Worm (Caenorhabditis elegans) whole organism, young adult: ENCODE results near the gene php-3.
A peak's percentile ranks its signal among the peaks of the same experiment; 100 is the strongest.

Experiments
- C06A6.2 ChIP-seq: fragments of 200-800 bp; sonication (Bioruptor generic); conservative IDR thresholded peaks from 2 replicates; pipeline ENCODE4 v1.3.6; 2022; ENCODE audit warnings: missing genetic modification characterization, missing compliant biosample characterization
- C17E4.6 ChIP-seq: fragments of 200-800 bp; sonication (Bioruptor generic); IDR thresholded peaks from 2 replicates; pipeline ENCODE4 v1.3.6; 2022; ENCODE audit warnings: missing genetic modification reagents, missing genetic modification characterization, missing compliant biosample characterization
- D2030.7 ChIP-seq: fragments of 200-800 bp; sonication (Bioruptor generic); IDR thresholded peaks from 2 replicates; pipeline ENCODE4 v1.3.6; 2022; ENCODE audit warnings: missing genetic modification reagents, missing genetic modification characterization, missing compliant biosample characterization
- F49E8.2 ChIP-seq: sonication (generic microtip); optimal IDR thresholded peaks from 3 replicates; lab custom pipeline; 2017; ENCODE audit warnings: missing genetic modification characterization, mild to moderate bottlenecking, missing compliant biosample characterization, antibody characterized with exemption, moderate library complexity; ENCODE audit not compliant: insufficient read depth
- F52B5.7 ChIP-seq: sonication (generic microtip); optimal IDR thresholded peaks from 2 replicates; lab custom pipeline; 2016; ENCODE audit warnings: mild to moderate bottlenecking, missing genetic modification characterization, missing compliant biosample characterization
- K12H6.12 ChIP-seq: fragments of 200-800 bp; sonication (Bioruptor generic); optimal IDR thresholded peaks from 2 replicates; lab custom pipeline; 2018; ENCODE audit warnings: mild to moderate bottlenecking, missing genetic modification characterization, missing compliant biosample characterization
- Y53G8AR.9 ChIP-seq: fragments of 200-800 bp; sonication (Bioruptor generic); conservative IDR thresholded peaks from 2 replicates; pipeline ENCODE4 v1.3.6; 2022; ENCODE audit warnings: missing genetic modification reagents, missing genetic modification characterization, missing compliant biosample characterization
- Y67H2A.10 ChIP-seq: fragments of 200-800 bp; sonication (Bioruptor generic); conservative IDR thresholded peaks from 2 replicates; pipeline ENCODE4 v1.3.6; 2022; ENCODE audit warnings: missing genetic modification reagents, missing genetic modification characterization, missing compliant biosample characterization
- Y95B8A.8 ChIP-seq: fragments of 200-800 bp; sonication (Bioruptor generic); IDR thresholded peaks from 2 replicates; pipeline ENCODE4 v1.3.6; 2022; ENCODE audit warnings: missing genetic modification reagents, missing genetic modification characterization, missing compliant biosample characterization
- ama-1 ChIP-seq, 3 experiments: fragments of 150-350 bp in 1 of 3; sonication (generic microtip) in 2 of 3; optimal IDR thresholded peaks; 2 replicates each; lab custom pipeline; 2014 to 2018; ENCODE audit warnings: missing biosample characterization in 2 of 3, missing genetic modification characterization in 2 of 3, missing genetic modification reagents in 2 of 3
- atf-7 ChIP-seq: sonication (generic microtip); optimal IDR thresholded peaks from 2 replicates; lab custom pipeline; 2017; ENCODE audit warnings: mild to moderate bottlenecking, missing genetic modification characterization, missing compliant biosample characterization
- athp-1 ChIP-seq: sonication (generic microtip); optimal IDR thresholded peaks from 2 replicates; lab custom pipeline; 2017; ENCODE audit warnings: mild to moderate bottlenecking, missing genetic modification characterization, missing compliant biosample characterization
- bed-2 ChIP-seq: fragments of 200-800 bp; sonication (Bioruptor generic); IDR thresholded peaks from 2 replicates; pipeline ENCODE4 v1.3.6; 2022; ENCODE audit warnings: missing genetic modification reagents, missing genetic modification characterization, missing compliant biosample characterization
- ceh-100 ChIP-seq: fragments of 200-800 bp; sonication (Bioruptor generic); IDR thresholded peaks from 2 replicates; pipeline ENCODE4 v1.3.6; 2022; ENCODE audit warnings: missing genetic modification reagents, missing genetic modification characterization, missing compliant biosample characterization
- ceh-27 ChIP-seq: fragments of 200-800 bp; sonication (Bioruptor generic); optimal IDR thresholded peaks from 2 replicates; lab custom pipeline; 2018; ENCODE audit warnings: mild to moderate bottlenecking, missing genetic modification characterization, moderate library complexity, missing compliant biosample characterization
- die-1 ChIP-seq: sonication (generic microtip); optimal IDR thresholded peaks from 2 replicates; lab custom pipeline; 2016; ENCODE audit warnings: missing genotype, mild to moderate bottlenecking, missing genetic modification characterization, missing compliant biosample characterization
- efl-1 ChIP-seq: fragments of 150-350 bp; optimal IDR thresholded peaks from 2 replicates; lab custom pipeline; 2014; ENCODE audit warnings: missing biosample characterization, missing genetic modification reagents, missing genetic modification characterization
- egrh-3 ChIP-seq: fragments of 200-800 bp; sonication (Bioruptor generic); IDR thresholded peaks from 2 replicates; pipeline ENCODE4 v1.3.6; 2022; ENCODE audit warnings: missing genetic modification reagents, missing genetic modification characterization, missing compliant biosample characterization
- gei-17 ChIP-seq: fragments of 200-800 bp; sonication (Bioruptor generic); optimal IDR thresholded peaks from 2 replicates; lab custom pipeline; 2018; ENCODE audit warnings: mild to moderate bottlenecking, missing genetic modification characterization, missing compliant biosample characterization
- him-1 ChIP-seq: sonication (generic microtip); optimal IDR thresholded peaks from 2 replicates; lab custom pipeline; 2016; ENCODE audit warnings: missing genotype, missing genetic modification reagents, missing genetic modification characterization, missing compliant biosample characterization
- hlh-12 ChIP-seq: sonication (generic microtip); optimal IDR thresholded peaks from 2 replicates; lab custom pipeline; 2016; ENCODE audit warnings: missing genetic modification characterization, missing compliant biosample characterization
- hmg-20 ChIP-seq: fragments of 200-800 bp; sonication (Bioruptor generic); IDR thresholded peaks from 2 replicates; pipeline ENCODE4 v1.3.6; 2022; ENCODE audit warnings: missing genetic modification reagents, missing genetic modification characterization, missing compliant biosample characterization
- let-526 ChIP-seq: fragments of 200-800 bp; sonication (Bioruptor generic); IDR thresholded peaks from 2 replicates; pipeline ENCODE4 v1.3.6; 2022; ENCODE audit warnings: missing genetic modification reagents, missing genetic modification characterization, missing compliant biosample characterization
- lin-35 ChIP-seq, 3 experiments: fragments of 150-350 bp in 2 of 3; sonication (generic microtip) in 1 of 3; optimal IDR thresholded peaks; 2 replicates each; lab custom pipeline; 2014 to 2018; ENCODE audit warnings: missing biosample characterization in 3 of 3, missing genetic modification characterization in 3 of 3, missing genetic modification reagents in 3 of 3
- mel-28 ChIP-seq: sonication (generic microtip); optimal IDR thresholded peaks from 2 replicates; lab custom pipeline; 2016; ENCODE audit warnings: borderline replicate concordance, mild to moderate bottlenecking, missing genetic modification characterization, missing compliant biosample characterization
- mxl-1 ChIP-seq: sonication (generic microtip); optimal IDR thresholded peaks from 2 replicates; lab custom pipeline; 2016; ENCODE audit warnings: missing genetic modification characterization, missing compliant biosample characterization
- nfya-2 ChIP-seq: fragments of 200-800 bp; sonication (Bioruptor generic); IDR thresholded peaks from 2 replicates; pipeline ENCODE4 v1.3.6; 2022; ENCODE audit warnings: missing genetic modification reagents, missing genetic modification characterization, missing compliant biosample characterization
- nfyb-1 ChIP-seq: fragments of 200-800 bp; sonication (Bioruptor generic); IDR thresholded peaks from 2 replicates; pipeline ENCODE4 v1.3.6; 2022; ENCODE audit warnings: missing genetic modification reagents, missing genetic modification characterization, missing compliant biosample characterization
- nhr-120 ChIP-seq: fragments of 200-800 bp; sonication (Bioruptor generic); IDR thresholded peaks from 2 replicates; pipeline ENCODE4 v1.3.6; 2022; ENCODE audit warnings: missing genetic modification characterization, missing compliant biosample characterization
- nhr-80 ChIP-seq: sonication (generic microtip); optimal IDR thresholded peaks from 2 replicates; lab custom pipeline; 2016; ENCODE audit warnings: missing genetic modification characterization, missing compliant biosample characterization
- nhr-90 ChIP-seq: sonication (generic microtip); optimal IDR thresholded peaks from 2 replicates; lab custom pipeline; 2016; ENCODE audit warnings: missing genotype, mild to moderate bottlenecking, missing genetic modification characterization, missing compliant biosample characterization
- rcor-1 ChIP-seq: fragments of 200-800 bp; sonication (Bioruptor generic); IDR thresholded peaks from 2 replicates; pipeline ENCODE4 v1.3.6; 2022; ENCODE audit warnings: missing genetic modification reagents, missing genetic modification characterization, missing compliant biosample characterization
- sea-2 ChIP-seq: fragments of 200-800 bp; sonication (Bioruptor generic); IDR thresholded peaks from 2 replicates; pipeline ENCODE4 v1.3.6; 2022; ENCODE audit warnings: missing genetic modification characterization, missing compliant biosample characterization
- tbp1 ChIP-seq: fragments of 200-800 bp; sonication (Bioruptor generic); optimal IDR thresholded peaks from 2 replicates; lab custom pipeline; 2018; ENCODE audit warnings: mild to moderate bottlenecking, missing genetic modification characterization, missing compliant biosample characterization
- zim-3 ChIP-seq: sonication (generic microtip); optimal IDR thresholded peaks from 2 replicates; lab custom pipeline; 2017; ENCODE audit warnings: mild to moderate bottlenecking, missing genetic modification characterization, moderate library complexity, missing compliant biosample characterization
- ztf-25 ChIP-seq: fragments of 200-800 bp; sonication (Bioruptor generic); IDR thresholded peaks from 2 replicates; pipeline ENCODE4 v1.3.6; 2022; ENCODE audit warnings: missing genetic modification reagents, missing genetic modification characterization, missing compliant biosample characterization
- ztf-26 ChIP-seq: sonication (generic microtip); optimal IDR thresholded peaks from 2 replicates; lab custom pipeline; 2017; ENCODE audit warnings: missing genetic modification characterization, missing compliant biosample characterization

The php-3 gene

ce11 chrIII:12118381-12118780, 41.0 kb upstream of the php-3 start, which contains the start of gene lron-12:
TSS of gene lron-12 (minus strand) at chrIII:12118481.
- TF ChIP-seq mel-28 (tag; lab: Kevin White, UChicago) = no peak
- TF ChIP-seq nhr-80 (tag; lab: Kevin White, UChicago) = no peak
- TF ChIP-seq hmg-20 = no peak
- no peak for TF ChIP-seq ztf-26 (tag; lab: Kevin White, UChicago)
- TF ChIP-seq gei-17 (GFP tag; lab: Kevin White, UChicago) = no peak
- TF ChIP-seq him-1 (tag; lab: Kevin White, UChicago) = no peak
- no peak for TF ChIP-seq athp-1 (tag; lab: Kevin White, UChicago)
- no peak for TF ChIP-seq Y67H2A.10 (GFP tag; lab: Robert Waterston, UW)
- no peak for TF ChIP-seq F52B5.7 (tag; lab: Kevin White, UChicago)
- no peak for TF ChIP-seq ceh-100
- TF ChIP-seq Y53G8AR.9 (GFP tag; lab: Robert Waterston, UW) = no peak
- no peak for TF ChIP-seq F49E8.2
- no peak for TF ChIP-seq ztf-25

ce11 chrIII:12107441-12107840, 30.1 kb upstream of the php-3 start, which contains the start of the genes cest-12 and lonp-2:
TSS of gene cest-12 (minus strand) at chrIII:12107541.
TSS of gene lonp-2 (plus strand) at chrIII:12107774.
- TF ChIP-seq C06A6.2 (GFP tag; lab: Robert Waterston, UW) (no peak), K12H6.12 (no peak), nfyb-1 (GFP tag; lab: Robert Waterston, UW) (no peak), rcor-1 (GFP tag; lab: Robert Waterston, UW) (no peak), die-1 (tag; lab: Kevin White, UChicago) (no peak), hlh-12 (tag; lab: Kevin White, UChicago) (no peak), mxl-1 (tag; lab: Kevin White, UChicago) (no peak), C17E4.6 (no peak)

- TF ChIP-seq nhr-80 (tag; lab: Kevin White, UChicago) (peak; percentile 8), nfya-2 (GFP tag; lab: Robert Waterston, UW) (no peak)
Observed at ce11 chrIII:12094158-12094856, 17.0 kb upstream of the php-3 start.

- TF ChIP-seq Y95B8A.8 (GFP tag; lab: Robert Waterston, UW) = no peak
- no peak for TF ChIP-seq lin-35 (GFP tag; optimal IDR thresholded peaks at IDR 0.05; lab: Kevin White, UChicago)
- no peak for TF ChIP-seq mxl-1 (tag; lab: Kevin White, UChicago)
- no peak for TF ChIP-seq bed-2 (GFP tag; lab: Robert Waterston, UW)
- no peak for TF ChIP-seq egrh-3 (GFP tag; lab: Robert Waterston, UW)
- TF ChIP-seq nhr-90 (tag; lab: Kevin White, UChicago) = no peak
- TF ChIP-seq nhr-80 (tag; lab: Kevin White, UChicago) = no peak
- TF ChIP-seq nhr-120 (GFP tag; lab: Robert Waterston, UW) = no peak
- no peak for TF ChIP-seq efl-1 (GFP tag; lab: Kevin White, UChicago)
- no peak for TF ChIP-seq sea-2 (GFP tag; lab: Robert Waterston, UW)
- no peak for TF ChIP-seq let-526 (GFP tag; lab: Robert Waterston, UW)
- TF ChIP-seq tbp1 = no peak
- no peak for TF ChIP-seq D2030.7 (GFP tag; lab: Robert Waterston, UW)
- TF ChIP-seq zim-3 = no peak
- no peak for TF ChIP-seq atf-7 (tag; lab: Kevin White, UChicago)
- no peak for TF ChIP-seq ama-1 (optimal IDR thresholded peaks at IDR 0.05; lab: Kevin White, UChicago)
- TF ChIP-seq ama-1 (GFP tag; optimal IDR thresholded peaks at IDR 0.05; lab: Kevin White, UChicago) = no peak
- no peak for TF ChIP-seq ceh-27 (GFP tag; lab: Kevin White, UChicago)
- TF ChIP-seq K12H6.12 = no peak
- TF ChIP-seq, all 124 proteins: peak for 0
Observed at ce11 chrIII:12092595-12092994, 15.2 kb upstream of the php-3 start.
